Fruit fly (Drosophila melanogaster) whole organism, embryonic: Measurements from ENCODE around the gene ND-23.
A peak's percentile ranks its signal among the peaks of the same experiment; 100 is the strongest.

ENCODE experiments used
- B-H1 ChIP-seq: fragments of 200-800 bp; sonication (Bioruptor generic); IDR thresholded peaks from 3 replicates; pipeline ENCODE4 v1.3.6; 2022; ENCODE audit warnings: missing biosample characterization, missing genetic modification characterization
- Blimp-1 ChIP-seq: fragments of 200-800 bp; sonication (Bioruptor generic); optimal IDR thresholded peaks from 3 replicates; lab custom pipeline; 2018; ENCODE audit warnings: missing biosample characterization, missing genetic modification characterization, mild to moderate bottlenecking, moderate library complexity, missing genetic modification reagents
- CG10209 ChIP-seq: fragments of 200-800 bp; sonication (Bioruptor generic); optimal IDR thresholded peaks from 3 replicates; lab custom pipeline; 2017; ENCODE audit warnings: missing biosample characterization, mild to moderate bottlenecking, missing genetic modification characterization, missing genetic modification reagents
- CG1024 ChIP-seq: fragments of 200-800 bp; sonication (Bioruptor generic); IDR thresholded peaks from 2 replicates; pipeline ENCODE4 v1.3.6; 2022; ENCODE audit warnings: missing biosample characterization, missing genetic modification characterization
- CG11560 ChIP-seq: fragments of 200-800 bp; sonication (Bioruptor generic); IDR thresholded peaks from 3 replicates; pipeline ENCODE4 v1.3.6; 2022; ENCODE audit warnings: missing biosample characterization, missing genetic modification characterization
- CG12659 ChIP-seq: fragments of 200-800 bp; sonication (Bioruptor generic); optimal IDR thresholded peaks from 3 replicates; lab custom pipeline; 2017; ENCODE audit warnings: mild to moderate bottlenecking, missing biosample characterization, missing genetic modification reagents, missing genetic modification characterization
- CG13624 ChIP-seq: fragments of 200-800 bp; sonication (Bioruptor generic); optimal IDR thresholded peaks from 2 replicates; lab custom pipeline; 2016; ENCODE audit warnings: missing biosample characterization, missing genetic modification characterization
- CG15514 ChIP-seq: fragments of 200-800 bp; sonication (Bioruptor generic); optimal IDR thresholded peaks from 3 replicates; lab custom pipeline; 2017; ENCODE audit warnings: missing biosample characterization, missing genetic modification characterization, mild to moderate bottlenecking, moderate library complexity, missing genetic modification reagents
- CG17361 ChIP-seq: fragments of 200-800 bp; sonication (Bioruptor generic); IDR thresholded peaks from 3 replicates; pipeline ENCODE4 v1.3.6; 2022; ENCODE audit warnings: missing biosample characterization, missing genetic modification characterization
- CG34376 ChIP-seq: fragments of 200-800 bp; sonication (Bioruptor generic); optimal IDR thresholded peaks from 2 replicates; lab custom pipeline; 2018; ENCODE audit warnings: missing biosample characterization, mild to moderate bottlenecking, missing genetic modification characterization
- CG42726 ChIP-seq: fragments of 200-800 bp; sonication (Bioruptor generic); IDR thresholded peaks from 2 replicates; pipeline ENCODE4 v1.3.6; 2022; ENCODE audit warnings: missing biosample characterization, missing genetic modification characterization; ENCODE audit not compliant: partially characterized antibody
- CG4282 ChIP-seq: fragments of 200-800 bp; sonication (Bioruptor generic); optimal IDR thresholded peaks from 2 replicates; lab custom pipeline; 2016; ENCODE audit warnings: missing biosample characterization, missing genetic modification characterization
- CG7987 ChIP-seq: fragments of 200-800 bp; sonication (Bioruptor generic); optimal IDR thresholded peaks from 2 replicates; lab custom pipeline; 2018; ENCODE audit warnings: missing biosample characterization, mild to moderate bottlenecking, missing genetic modification characterization, moderate library complexity
- D19B ChIP-seq: fragments of 200-800 bp; sonication (Bioruptor generic); optimal IDR thresholded peaks from 2 replicates; lab custom pipeline; 2017; ENCODE audit warnings: missing biosample characterization, mild to moderate bottlenecking, missing genetic modification characterization
- Dad ChIP-seq: fragments of 200-800 bp; sonication (Bioruptor generic); optimal IDR thresholded peaks from 3 replicates; lab custom pipeline; 2016; ENCODE audit warnings: missing biosample characterization, missing genetic modification characterization
- Dek ChIP-seq: fragments of 200-800 bp; sonication (Bioruptor generic); optimal IDR thresholded peaks from 3 replicates; lab custom pipeline; 2019; ENCODE audit warnings: missing biosample characterization, mild to moderate bottlenecking, missing genetic modification characterization, moderate library complexity
- Dref ChIP-seq: fragments of 200-800 bp; sonication (Bioruptor generic); IDR thresholded peaks from 2 replicates; pipeline ENCODE4 v1.3.6; 2022; ENCODE audit warnings: missing biosample characterization, missing genetic modification characterization
- Fer1 ChIP-seq: fragments of 200-800 bp; sonication (Bioruptor generic); optimal IDR thresholded peaks from 2 replicates; lab custom pipeline; 2017; ENCODE audit warnings: missing biosample characterization, mild to moderate bottlenecking, missing genetic modification characterization
- H15 ChIP-seq: fragments of 200-800 bp; sonication (Bioruptor generic); IDR thresholded peaks from 3 replicates; pipeline ENCODE4 v1.3.6; 2022; ENCODE audit warnings: missing biosample characterization, missing genetic modification characterization
- HHEX ChIP-seq: fragments of 200-800 bp; sonication (Bioruptor generic); optimal IDR thresholded peaks from 3 replicates; lab custom pipeline; 2017; ENCODE audit warnings: missing biosample characterization, mild to moderate bottlenecking, missing genetic modification characterization, missing genetic modification reagents
- Hsf ChIP-seq: fragments of 200-800 bp; sonication (Bioruptor generic); optimal IDR thresholded peaks from 3 replicates; lab custom pipeline; 2016; ENCODE audit warnings: missing biosample characterization, missing genetic modification characterization
- MESR4 ChIP-seq: fragments of 200-800 bp; sonication (Bioruptor generic); optimal IDR thresholded peaks from 2 replicates; lab custom pipeline; 2018; ENCODE audit warnings: missing biosample characterization, mild to moderate bottlenecking, missing genetic modification characterization, moderate library complexity
- NFAT ChIP-seq: fragments of 200-800 bp; sonication (Bioruptor generic); IDR thresholded peaks from 2 replicates; pipeline ENCODE4 v1.3.6; 2022; ENCODE audit warnings: missing biosample characterization, missing genetic modification characterization
- Optix ChIP-seq: fragments of 200-800 bp; sonication (Bioruptor generic); IDR thresholded peaks from 3 replicates; pipeline ENCODE4 v1.3.6; 2022; ENCODE audit warnings: missing biosample characterization, missing genetic modification characterization
- PHDP ChIP-seq: fragments of 200-800 bp; sonication (Bioruptor generic); optimal IDR thresholded peaks from 3 replicates; lab custom pipeline; 2018; ENCODE audit warnings: missing biosample characterization, mild to moderate bottlenecking, missing genetic modification characterization, moderate library complexity
- Rx ChIP-seq: fragments of 200-800 bp; sonication (Bioruptor generic); IDR thresholded peaks from 2 replicates; pipeline ENCODE4 v1.3.6; 2022; ENCODE audit warnings: missing biosample characterization, missing genetic modification characterization
- Side ChIP-seq: fragments of 200-800 bp; sonication (Bioruptor generic); optimal IDR thresholded peaks from 2 replicates; lab custom pipeline; 2016; ENCODE audit warnings: missing biosample characterization, missing genetic modification characterization
- Stat92E ChIP-seq, 3 experiments: fragments of >200 bp in 2 of 3; fragments of 200-800 bp in 1 of 3; sonication (Bioruptor generic) in 1 of 3; optimal IDR thresholded peaks; 2 replicates each; lab custom pipeline; 2017 to 2019; ENCODE audit warnings: missing biosample characterization in 3 of 3, missing genetic modification characterization in 3 of 3, mild to moderate bottlenecking in 1 of 3, moderate library complexity in 1 of 3
- Trl ChIP-seq, 3 experiments: fragments of >200 bp in 2 of 3; fragments of 200-800 bp in 1 of 3; sonication (Bioruptor generic) in 1 of 3; optimal IDR thresholded peaks; 2 replicates in 1 of 3; 3 replicates in 2 of 3; lab custom pipeline; 2016 to 2017; ENCODE audit warnings: missing biosample characterization in 1 of 3, missing genetic modification characterization in 1 of 3
- Usf ChIP-seq: fragments of 200-800 bp; sonication (Bioruptor generic); optimal IDR thresholded peaks from 2 replicates; lab custom pipeline; 2017; ENCODE audit warnings: missing genotype, missing biosample characterization, missing genetic modification characterization
- abd-A ChIP-seq: fragments of 200-800 bp; sonication (Bioruptor generic); optimal IDR thresholded peaks from 3 replicates; lab custom pipeline; 2019; ENCODE audit warnings: missing biosample characterization, mild to moderate bottlenecking, missing genetic modification characterization, moderate library complexity
- ap ChIP-seq: fragments of 200-800 bp; sonication (Bioruptor generic); IDR thresholded peaks from 2 replicates; pipeline ENCODE4 v1.3.6; 2022; ENCODE audit warnings: missing biosample characterization, missing genetic modification characterization
- ash1 ChIP-seq: fragments of 200-800 bp; sonication (Bioruptor generic); optimal IDR thresholded peaks from 2 replicates; lab custom pipeline; 2018; ENCODE audit warnings: missing biosample characterization, mild to moderate bottlenecking, missing genetic modification characterization
- cas ChIP-seq: fragments of 200-800 bp; sonication (Bioruptor generic); IDR thresholded peaks from 2 replicates; pipeline ENCODE4 v1.3.6; 2022; ENCODE audit warnings: missing biosample characterization, missing genetic modification characterization
- chif ChIP-seq, 2 experiments: fragments of 200-800 bp; sonication (Bioruptor generic); optimal IDR thresholded peaks; 3 replicates each; lab custom pipeline; 2016; ENCODE audit warnings: missing biosample characterization in 2 of 2, missing genetic modification characterization in 2 of 2
- cwo ChIP-seq: fragments of 200-800 bp; sonication (Bioruptor generic); optimal IDR thresholded peaks from 3 replicates; lab custom pipeline; 2017; ENCODE audit warnings: missing biosample characterization, missing genetic modification characterization, mild to moderate bottlenecking, moderate library complexity, missing genetic modification reagents
- emc ChIP-seq: fragments of 200-800 bp; sonication (Bioruptor generic); optimal IDR thresholded peaks from 2 replicates; lab custom pipeline; 2016; ENCODE audit warnings: missing biosample characterization, missing genetic modification characterization
- eyg ChIP-seq: fragments of 200-800 bp; sonication (Bioruptor generic); optimal IDR thresholded peaks from 3 replicates; lab custom pipeline; 2016; ENCODE audit warnings: missing biosample characterization, missing genetic modification characterization
- fd64A ChIP-seq: fragments of 200-800 bp; sonication (Bioruptor generic); optimal IDR thresholded peaks from 3 replicates; lab custom pipeline; 2018; ENCODE audit warnings: missing biosample characterization, mild to moderate bottlenecking, missing genetic modification characterization
- insv ChIP-seq, 2 experiments: fragments of 200-800 bp; sonication (Bioruptor generic); optimal IDR thresholded peaks; 3 replicates each; lab custom pipeline; 2016 to 2018; ENCODE audit warnings: missing biosample characterization in 2 of 2, missing genetic modification characterization in 2 of 2
- jing ChIP-seq: fragments of 200-800 bp; sonication (Bioruptor generic); optimal IDR thresholded peaks from 2 replicates; lab custom pipeline; 2018; ENCODE audit warnings: missing biosample characterization, mild to moderate bottlenecking, missing genetic modification characterization
- ken ChIP-seq: fragments of 200-800 bp; sonication (Bioruptor generic); IDR thresholded peaks from 3 replicates; pipeline ENCODE4 v1.3.6; 2022; ENCODE audit warnings: missing biosample characterization, missing genetic modification characterization
- lab ChIP-seq: fragments of 200-800 bp; sonication (Bioruptor generic); optimal IDR thresholded peaks from 3 replicates; lab custom pipeline; 2017; ENCODE audit warnings: missing biosample characterization, missing genetic modification characterization, mild to moderate bottlenecking, moderate library complexity, missing genetic modification reagents
- pnt ChIP-seq: fragments of 200-800 bp; sonication (Bioruptor generic); optimal IDR thresholded peaks from 3 replicates; lab custom pipeline; 2016; ENCODE audit warnings: missing biosample characterization, missing genetic modification characterization
- sc ChIP-seq, 3 experiments: fragments of >200 bp in 2 of 3; fragments of 200-800 bp in 1 of 3; sonication (Bioruptor generic) in 1 of 3; optimal IDR thresholded peaks; 2 replicates in 2 of 3; 3 replicates in 1 of 3; lab custom pipeline; 2017; ENCODE audit warnings: mild to moderate bottlenecking in 1 of 3, missing biosample characterization in 1 of 3, missing genetic modification characterization in 1 of 3, missing genetic modification reagents in 1 of 3
- sna ChIP-seq: fragments of 200-800 bp; sonication (Bioruptor generic); IDR thresholded peaks from 2 replicates; pipeline ENCODE4 v1.3.6; 2022; ENCODE audit warnings: missing biosample characterization, missing genetic modification characterization; ENCODE audit not compliant: partially characterized antibody
- wek ChIP-seq: fragments of 200-800 bp; sonication (Bioruptor generic); optimal IDR thresholded peaks from 3 replicates; lab custom pipeline; 2018; ENCODE audit warnings: missing biosample characterization, mild to moderate bottlenecking, missing genetic modification characterization, moderate library complexity

ND-23 gene

dm6 chr3R:15836864-15837824, at the start of gene ND-23, which contains the start of gene spn-E (continued):
- no peak for TF ChIP-seq Dad
- no peak for TF ChIP-seq CG4282
- TF ChIP-seq HHEX (GFP tag; lab: Kevin White, UChicago), result no peak
- no peak for TF ChIP-seq CG11560
- no peak for TF ChIP-seq Trl (optimal IDR thresholded peaks at IDR 0.05; lab: Kevin White, UChicago)
- TF ChIP-seq Trl (GFP tag; optimal IDR thresholded peaks at IDR 0.05; lab: Kevin White, UChicago), result no peak
- no peak for TF ChIP-seq Stat92E (GFP tag; optimal IDR thresholded peaks at IDR 0.05; lab: Kevin White, UChicago)
- TF ChIP-seq Blimp-1 (GFP tag; lab: Kevin White, UChicago), result no peak
- no peak for TF ChIP-seq Fer1 (GFP tag; lab: Kevin White, UChicago)
- 0 out of 2 replicates have a peak, but pooled peaks have one; percentile 39 for TF ChIP-seq NFAT (GFP tag; lab: Robert Waterston, UW)
- peak; percentile 48 for TF ChIP-seq CG15514
- TF ChIP-seq abd-A (tag; lab: Kevin White, UChicago), result no peak
- TF ChIP-seq CG34376 (GFP tag; lab: Kevin White, UChicago), result no peak
- no peak for TF ChIP-seq lab (GFP tag; lab: Kevin White, UChicago)
- peak; percentile 93 for TF ChIP-seq wek
- TF ChIP-seq H15 (GFP tag; lab: Robert Waterston, UW), result no peak
- no peak for TF ChIP-seq jing
- TF ChIP-seq PHDP, result no peak
- TF ChIP-seq chif (GFP tag; optimal IDR thresholded peaks at IDR 0.05; lab: Kevin White, UChicago), result no peak
- TF ChIP-seq CG42726 (GFP tag; lab: Robert Waterston, UW), result no peak
- TF ChIP-seq Usf (GFP tag; lab: Kevin White, UChicago), result no peak
- no peak for TF ChIP-seq Side (GFP tag; lab: Kevin White, UChicago)
- TF ChIP-seq sna (GFP tag; lab: Robert Waterston, UW), result peak; percentile 87
- no peak for TF ChIP-seq eyg (GFP tag; lab: Kevin White, UChicago)
- peak; percentile 81 for TF ChIP-seq MESR4 (GFP tag; lab: Kevin White, UChicago)
- TF ChIP-seq cas (GFP tag; lab: Robert Waterston, UW), result no peak
- peak; percentile 61 for TF ChIP-seq CG10209
- no peak for TF ChIP-seq fd64A (GFP tag; lab: Kevin White, UChicago)
- no peak for TF ChIP-seq CG1024
- peak; percentile 61 for TF ChIP-seq Dek (tag; lab: Kevin White, UChicago)
- peak; percentile 74 for TF ChIP-seq CG12659
- no peak for TF ChIP-seq cwo (GFP tag; lab: Kevin White, UChicago)
- TF ChIP-seq ken (GFP tag; lab: Robert Waterston, UW), result 0 out of 3 replicates have a peak, but pooled peaks have one; percentile 47
- no peak for TF ChIP-seq B-H1 (GFP tag; lab: Robert Waterston, UW)
- no peak for TF ChIP-seq Rx (GFP tag; lab: Robert Waterston, UW)
- TF ChIP-seq sc (optimal IDR thresholded peaks at IDR 0.05; lab: Kevin White, UChicago), result no peak
- TF ChIP-seq sc (GFP tag; optimal IDR thresholded peaks at IDR 0.05; lab: Kevin White, UChicago), result no peak
- no peak for TF ChIP-seq emc (GFP tag; lab: Kevin White, UChicago)
- peak; percentile 87 for TF ChIP-seq CG17361
- peak in 1 of 2 experiments; percentile 1 for TF ChIP-seq insv (GFP tag; optimal IDR thresholded peaks at IDR 0.05; lab: Kevin White, UChicago)
- TF ChIP-seq ash1 (GFP tag; lab: Kevin White, UChicago), result no peak
- no peak for TF ChIP-seq CG13624 (GFP tag; lab: Kevin White, UChicago)
- no peak for TF ChIP-seq pnt (GFP tag; lab: Kevin White, UChicago)
- TF ChIP-seq ap (GFP tag; lab: Robert Waterston, UW), result no peak
- no peak for TF ChIP-seq Hsf (GFP tag; lab: Kevin White, UChicago)
- peak; percentile 68 for TF ChIP-seq Dref (GFP tag; lab: Robert Waterston, UW)
- no peak for TF ChIP-seq Optix (GFP tag; lab: Robert Waterston, UW)
- no peak for TF ChIP-seq CG7987 (GFP tag; lab: Kevin White, UChicago)
- no peak for TF ChIP-seq D19B (GFP tag; lab: Kevin White, UChicago)
